Worm (Caenorhabditis elegans) whole organism, late embryonic: ENCODE measurements around the gene K04C1.2.

Source experiments
- ceh-14 ChIP-seq: sonication (generic microtip); optimal IDR thresholded peaks from 2 replicates; lab custom pipeline; 2016; ENCODE audit warnings: missing genotype, missing genetic modification characterization, missing compliant biosample characterization
- ceh-34 ChIP-seq: sonication (generic microtip); optimal IDR thresholded peaks from 2 replicates; lab custom pipeline; 2016; ENCODE audit warnings: mild to moderate bottlenecking, missing genetic modification characterization, missing compliant biosample characterization
- che-1 ChIP-seq: sonication (generic microtip); optimal IDR thresholded peaks from 2 replicates; lab custom pipeline; 2016; ENCODE audit warnings: mild to moderate bottlenecking, missing genetic modification characterization, missing compliant biosample characterization
- gmeb-2 ChIP-seq: sonication (generic microtip); optimal IDR thresholded peaks from 2 replicates; lab custom pipeline; 2016; ENCODE audit warnings: missing genetic modification characterization, inconsistent platforms, missing compliant biosample characterization
- nfya-1 ChIP-seq: sonication (generic microtip); optimal IDR thresholded peaks from 2 replicates; lab custom pipeline; 2017; ENCODE audit warnings: missing genetic modification characterization, mild to moderate bottlenecking, missing compliant biosample characterization, antibody characterized with exemption, moderate library complexity
- nhr-11 ChIP-seq: fragments of 150-350 bp; optimal IDR thresholded peaks from 2 replicates; lab custom pipeline; 2014; ENCODE audit warnings: missing biosample characterization, missing genetic modification characterization
- npax-4 ChIP-seq: sonication (generic microtip); optimal IDR thresholded peaks from 2 replicates; lab custom pipeline; 2016; ENCODE audit warnings: missing genetic modification characterization, missing compliant biosample characterization
- pha-4 ChIP-seq: fragments of 150-350 bp; optimal IDR thresholded peaks from 2 replicates; lab custom pipeline; 2018; ENCODE audit warnings: missing biosample characterization, missing genetic modification reagents, missing genetic modification characterization
- pqm-1 ChIP-seq: sonication (generic microtip); optimal IDR thresholded peaks from 2 replicates; lab custom pipeline; 2016; ENCODE audit warnings: missing genetic modification characterization, missing compliant biosample characterization
- syd-9 ChIP-seq: sonication (generic microtip); optimal IDR thresholded peaks from 2 replicates; lab custom pipeline; 2016; ENCODE audit warnings: mild to moderate bottlenecking, missing genetic modification characterization, moderate library complexity, missing compliant biosample characterization
- ttx-3 ChIP-seq: sonication (generic microtip); optimal IDR thresholded peaks from 2 replicates; lab custom pipeline; 2016; ENCODE audit warnings: missing genetic modification reagents, missing genetic modification characterization, missing compliant biosample characterization
- unc-55 ChIP-seq: sonication (generic microtip); optimal IDR thresholded peaks from 2 replicates; lab custom pipeline; 2017; ENCODE audit warnings: missing biosample characterization, missing genetic modification reagents, missing genetic modification characterization

ce11 chrX:14240205-14240604 lies 1.7 kb downstream of the K04C1.2 start:
- TF ChIP-seq unc-55 (no peak), pha-4 (tag; lab: Kevin White, UChicago) (no peak), nhr-11 (tag; lab: Kevin White, UChicago) (no peak), ceh-34 (no peak), gmeb-2 (tag; lab: Kevin White, UChicago) (no peak), npax-4 (tag; lab: Kevin White, UChicago) (no peak), ttx-3 (tag; lab: Kevin White, UChicago) (no peak), ceh-14 (tag; lab: Kevin White, UChicago) (no peak), che-1 (tag; lab: Kevin White, UChicago) (no peak), syd-9 (tag; lab: Kevin White, UChicago) (no peak), nfya-1 (no peak), pqm-1 (tag; lab: Kevin White, UChicago) (no peak)
